Worm (Caenorhabditis elegans) whole organism, late embryonic: ENCODE data around the gene sulp-4.

Experiments
- C08G9.2 ChIP-seq: sonication (generic microtip); optimal IDR thresholded peaks from 2 replicates; lab custom pipeline; 2016; ENCODE audit warnings: mild to moderate bottlenecking, missing genetic modification characterization, moderate library complexity, missing compliant biosample characterization
- F13H6.1 ChIP-seq: sonication (generic microtip); optimal IDR thresholded peaks from 2 replicates; lab custom pipeline; 2016; ENCODE audit warnings: missing genetic modification characterization, missing compliant biosample characterization
- K09A11.1 ChIP-seq: sonication (generic microtip); optimal IDR thresholded peaks from 2 replicates; lab custom pipeline; 2017; ENCODE audit warnings: antibody characterized with exemption, mild to moderate bottlenecking, missing genetic modification characterization, missing compliant biosample characterization; ENCODE audit not compliant: insufficient read depth
- ceh-18 ChIP-seq: sonication (generic microtip); optimal IDR thresholded peaks from 2 replicates; lab custom pipeline; 2016; ENCODE audit warnings: missing genetic modification characterization, missing compliant biosample characterization
- ceh-19 ChIP-seq: fragments of 200-800 bp; sonication (Bioruptor generic); optimal IDR thresholded peaks from 2 replicates; lab custom pipeline; 2018; ENCODE audit warnings: mild to moderate bottlenecking, missing genetic modification characterization, missing compliant biosample characterization
- ceh-2 ChIP-seq: sonication (generic microtip); optimal IDR thresholded peaks from 2 replicates; lab custom pipeline; 2016; ENCODE audit warnings: missing genotype, missing genetic modification characterization, missing compliant biosample characterization
- ceh-22 ChIP-seq: sonication (generic microtip); optimal IDR thresholded peaks from 2 replicates; lab custom pipeline; 2017; ENCODE audit warnings: missing biosample characterization, missing genetic modification characterization
- ceh-24 ChIP-seq: sonication (generic microtip); optimal IDR thresholded peaks from 2 replicates; lab custom pipeline; 2016; ENCODE audit warnings: mild to moderate bottlenecking, missing genetic modification characterization, missing compliant biosample characterization
- ceh-31 ChIP-seq: sonication (generic microtip); optimal IDR thresholded peaks from 2 replicates; lab custom pipeline; 2016; ENCODE audit warnings: missing genetic modification characterization, missing compliant biosample characterization
- ceh-34 ChIP-seq: sonication (generic microtip); optimal IDR thresholded peaks from 2 replicates; lab custom pipeline; 2016; ENCODE audit warnings: mild to moderate bottlenecking, missing genetic modification characterization, missing compliant biosample characterization
- ceh-45 ChIP-seq: fragments of 200-800 bp; sonication (Bioruptor generic); IDR thresholded peaks from 2 replicates; pipeline ENCODE4 v1.3.6; 2022; ENCODE audit warnings: missing genetic modification reagents, missing genetic modification characterization, missing compliant biosample characterization
- ceh-9 ChIP-seq: sonication (generic microtip); optimal IDR thresholded peaks from 2 replicates; lab custom pipeline; 2016; ENCODE audit warnings: mild to moderate bottlenecking, missing genetic modification characterization, inconsistent platforms, missing compliant biosample characterization
- che-1 ChIP-seq: sonication (generic microtip); optimal IDR thresholded peaks from 2 replicates; lab custom pipeline; 2016; ENCODE audit warnings: mild to moderate bottlenecking, missing genetic modification characterization, missing compliant biosample characterization
- dve-1 ChIP-seq: sonication (generic microtip); optimal IDR thresholded peaks from 2 replicates; lab custom pipeline; 2017; ENCODE audit warnings: antibody characterized with exemption, mild to moderate bottlenecking, missing genetic modification characterization, missing compliant biosample characterization
- elt-4 ChIP-seq: sonication (generic microtip); optimal IDR thresholded peaks from 2 replicates; lab custom pipeline; 2016; ENCODE audit warnings: missing genetic modification characterization, missing compliant biosample characterization
- fkh-10 ChIP-seq: fragments of 150-350 bp; optimal IDR thresholded peaks from 2 replicates; lab custom pipeline; 2014; ENCODE audit warnings: missing biosample characterization, missing genetic modification reagents, missing genetic modification characterization
- hlh-15 ChIP-seq: sonication (generic microtip); optimal IDR thresholded peaks from 2 replicates; lab custom pipeline; 2016; ENCODE audit warnings: missing genetic modification characterization, missing compliant biosample characterization
- hlh-30 ChIP-seq: sonication (generic microtip); optimal IDR thresholded peaks from 2 replicates; lab custom pipeline; 2017; ENCODE audit warnings: antibody characterized with exemption, missing genetic modification characterization, missing compliant biosample characterization; ENCODE audit not compliant: insufficient read depth
- hlh-6 ChIP-seq: sonication (generic microtip); optimal IDR thresholded peaks from 2 replicates; lab custom pipeline; 2016; ENCODE audit warnings: missing genotype, missing genetic modification characterization, missing compliant biosample characterization
- hlh-8 ChIP-seq: sonication (generic microtip); optimal IDR thresholded peaks from 2 replicates; lab custom pipeline; 2016; ENCODE audit warnings: missing genotype, missing genetic modification characterization, missing compliant biosample characterization
- lim-6 ChIP-seq: sonication (generic microtip); optimal IDR thresholded peaks from 2 replicates; lab custom pipeline; 2016; ENCODE audit warnings: missing genetic modification characterization, missing compliant biosample characterization
- nfya-1 ChIP-seq: sonication (generic microtip); optimal IDR thresholded peaks from 2 replicates; lab custom pipeline; 2017; ENCODE audit warnings: missing genetic modification characterization, mild to moderate bottlenecking, missing compliant biosample characterization, antibody characterized with exemption, moderate library complexity
- nhr-11 ChIP-seq: fragments of 150-350 bp; optimal IDR thresholded peaks from 2 replicates; lab custom pipeline; 2014; ENCODE audit warnings: missing biosample characterization, missing genetic modification characterization
- pat-9 ChIP-seq: fragments of 200-800 bp; sonication (Bioruptor generic); optimal IDR thresholded peaks from 2 replicates; lab custom pipeline; 2018; ENCODE audit warnings: mild to moderate bottlenecking, missing genetic modification characterization, moderate library complexity, missing compliant biosample characterization
- pha-2 ChIP-seq: sonication (generic microtip); optimal IDR thresholded peaks from 2 replicates; lab custom pipeline; 2017; ENCODE audit warnings: mild to moderate bottlenecking, missing genetic modification characterization, missing compliant biosample characterization
- pha-4 ChIP-seq: fragments of 150-350 bp; optimal IDR thresholded peaks from 2 replicates; lab custom pipeline; 2018; ENCODE audit warnings: missing biosample characterization, missing genetic modification reagents, missing genetic modification characterization
- pros-1 ChIP-seq: fragments of 150-350 bp; optimal IDR thresholded peaks from 2 replicates; lab custom pipeline; 2014; ENCODE audit warnings: missing biosample characterization, missing genetic modification reagents, missing genetic modification characterization
- ref-2 ChIP-seq: sonication (generic microtip); optimal IDR thresholded peaks from 2 replicates; lab custom pipeline; 2016; ENCODE audit warnings: missing genetic modification characterization, missing compliant biosample characterization
- rnt-1 ChIP-seq: sonication (generic microtip); optimal IDR thresholded peaks from 2 replicates; lab custom pipeline; 2016; ENCODE audit warnings: missing genetic modification characterization, missing compliant biosample characterization
- sox-2 ChIP-seq: fragments of 200-800 bp; sonication (Bioruptor generic); IDR thresholded peaks from 2 replicates; pipeline ENCODE4 v1.3.6; 2022; ENCODE audit warnings: missing genetic modification reagents, missing genetic modification characterization, missing compliant biosample characterization
- sox-4 ChIP-seq: sonication (generic microtip); optimal IDR thresholded peaks from 2 replicates; lab custom pipeline; 2017; ENCODE audit warnings: mild to moderate bottlenecking, missing genetic modification characterization, inconsistent platforms, missing compliant biosample characterization
- syd-9 ChIP-seq: sonication (generic microtip); optimal IDR thresholded peaks from 2 replicates; lab custom pipeline; 2016; ENCODE audit warnings: mild to moderate bottlenecking, missing genetic modification characterization, moderate library complexity, missing compliant biosample characterization
- tbx-2 ChIP-seq: sonication (generic microtip); optimal IDR thresholded peaks from 2 replicates; lab custom pipeline; 2016; ENCODE audit warnings: missing genetic modification characterization, missing compliant biosample characterization
- tbx-7 ChIP-seq: sonication (generic microtip); optimal IDR thresholded peaks from 2 replicates; lab custom pipeline; 2016; ENCODE audit warnings: missing genotype, missing genetic modification characterization, missing compliant biosample characterization
- ttx-3 ChIP-seq: sonication (generic microtip); optimal IDR thresholded peaks from 2 replicates; lab custom pipeline; 2016; ENCODE audit warnings: missing genetic modification reagents, missing genetic modification characterization, missing compliant biosample characterization
- unc-42 ChIP-seq: sonication (generic microtip); optimal IDR thresholded peaks from 2 replicates; lab custom pipeline; 2016; ENCODE audit warnings: missing genotype, missing genetic modification characterization, missing compliant biosample characterization
- unc-86 ChIP-seq: sonication (generic microtip); optimal IDR thresholded peaks from 2 replicates; lab custom pipeline; 2016; ENCODE audit warnings: missing genetic modification characterization, missing compliant biosample characterization
- ztf-16 ChIP-seq: sonication (generic microtip); optimal IDR thresholded peaks from 2 replicates; lab custom pipeline; 2017; ENCODE audit warnings: missing genetic modification characterization, missing compliant biosample characterization

sulp-4 gene

ce11 chrV:11901260-11901659, 26.1 kb downstream of the sulp-4 start:
- TF ChIP-seq ceh-31 (tag; lab: Kevin White, UChicago) (no peak), hlh-15 (tag; lab: Kevin White, UChicago) (no peak), ceh-2 (tag; lab: Kevin White, UChicago) (no peak)
- TF ChIP-seq, all 69 proteins: peak for 0

- no peak for TF ChIP-seq fkh-10 (GFP tag; lab: Kevin White, UChicago)
- TF ChIP-seq elt-4: no peak
- no peak for TF ChIP-seq sox-2 (GFP tag; lab: Robert Waterston, UW)
- TF ChIP-seq ceh-45 (GFP tag; lab: Robert Waterston, UW): no peak
- no peak for TF ChIP-seq rnt-1 (tag; lab: Kevin White, UChicago)
- no peak for TF ChIP-seq unc-86
- no peak for TF ChIP-seq ref-2 (tag; lab: Kevin White, UChicago)
- TF ChIP-seq pat-9 (tag; lab: Kevin White, UChicago): no peak
- no peak for TF ChIP-seq pros-1 (tag; lab: Kevin White, UChicago)
- TF ChIP-seq pha-2: no peak
- no peak for TF ChIP-seq C08G9.2 (tag; lab: Kevin White, UChicago)
- no peak for TF ChIP-seq nhr-11 (tag; lab: Kevin White, UChicago)
- no peak for TF ChIP-seq ceh-22 (tag; lab: Kevin White, UChicago)
- TF ChIP-seq ttx-3 (tag; lab: Kevin White, UChicago): no peak
- no peak for TF ChIP-seq K09A11.1
- TF ChIP-seq hlh-30: no peak
- TF ChIP-seq unc-42: no peak
- no peak for TF ChIP-seq ztf-16 (tag; lab: Kevin White, UChicago)
- TF ChIP-seq che-1 (tag; lab: Kevin White, UChicago): no peak
Measured at ce11 chrV:11902161-11902560, 27.0 kb downstream of the sulp-4 start.

ce11 chrV:11905977-11906376, 30.8 kb downstream of the sulp-4 start:
- TF ChIP-seq hlh-30 (no peak), ceh-19 (GFP tag; lab: Kevin White, UChicago) (no peak), ceh-9 (tag; lab: Kevin White, UChicago) (no peak), ceh-24 (tag; lab: Kevin White, UChicago) (no peak)
- TF ChIP-seq, all 69 proteins: peak for 0

DNA sequence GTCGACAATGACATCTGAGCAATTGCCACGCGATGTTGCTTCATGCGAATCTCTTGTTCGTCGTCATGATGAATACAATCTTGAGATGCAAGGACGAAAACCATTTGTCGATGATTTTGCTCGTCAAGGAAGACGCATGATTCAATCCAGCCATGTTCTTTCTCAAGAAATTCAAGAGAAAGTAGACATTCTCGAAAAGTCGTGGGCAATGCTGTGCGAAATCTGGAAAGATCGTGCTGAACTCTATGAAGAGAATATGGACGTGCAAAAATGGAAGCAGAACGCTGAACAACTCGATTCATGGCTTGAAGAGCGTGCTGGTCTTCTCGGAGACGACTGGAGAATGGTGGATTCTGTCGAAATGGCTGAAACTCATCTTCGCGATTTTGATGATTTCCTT, 38.1 kb downstream of the sulp-4 start:
- TF ChIP-seq unc-42: no peak
- TF ChIP-seq sox-4 (tag; lab: Kevin White, UChicago): no peak
- no peak for TF ChIP-seq syd-9 (tag; lab: Kevin White, UChicago)
- TF ChIP-seq hlh-6: no peak
- TF ChIP-seq elt-4: no peak
- TF ChIP-seq ceh-34 (tag; lab: Kevin White, UChicago): no peak
- TF ChIP-seq tbx-2 (tag; lab: Kevin White, UChicago): no peak
- no peak for TF ChIP-seq che-1 (tag; lab: Kevin White, UChicago)
- no peak for TF ChIP-seq lim-6 (tag; lab: Kevin White, UChicago)
- no peak for TF ChIP-seq hlh-8 (tag; lab: Kevin White, UChicago)
- TF ChIP-seq ceh-24 (tag; lab: Kevin White, UChicago): no peak
- no peak for TF ChIP-seq dve-1 (tag; lab: Kevin White, UChicago)
- no peak for TF ChIP-seq ceh-31 (tag; lab: Kevin White, UChicago)
- TF ChIP-seq ceh-22 (tag; lab: Kevin White, UChicago): no peak
- TF ChIP-seq ceh-18 (tag; lab: Kevin White, UChicago): no peak
- no peak for TF ChIP-seq nfya-1 (tag; lab: Kevin White, UChicago)
- TF ChIP-seq F13H6.1: no peak
- no peak for TF ChIP-seq ref-2 (tag; lab: Kevin White, UChicago)
- no peak for TF ChIP-seq tbx-7 (tag; lab: Kevin White, UChicago)
- no peak for TF ChIP-seq pha-4 (tag; lab: Kevin White, UChicago)
